In the genomic region with DNA sequence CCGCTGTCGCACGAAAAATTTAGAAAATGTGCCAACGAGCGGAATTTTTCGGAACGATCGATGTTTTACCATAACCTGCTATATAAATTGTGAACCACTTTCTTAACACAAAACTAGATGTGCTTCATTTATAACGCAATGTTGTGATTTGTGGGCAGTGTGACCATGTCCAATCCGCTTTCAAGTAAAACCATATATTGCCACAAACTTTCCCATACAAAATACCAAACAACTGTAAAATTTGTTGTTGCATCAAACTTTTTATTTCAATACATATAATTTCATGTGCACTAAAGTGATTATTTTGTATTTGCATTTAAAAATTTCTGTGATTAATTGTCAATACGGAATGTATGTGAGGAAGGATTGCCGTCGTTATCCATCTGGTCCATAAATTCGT, we compare ENCODE assay signal across 1 fruit fly cellular context.
A peak's percentile ranks its signal among the peaks of the same experiment; 100 is the strongest.
TF ChIP-seq lines count a peak whose summit lies in the region.

No protein-coding gene starts in this region.

TF ChIP-seq in whole organism, embryonic, 481 proteins besides CTCF, POLR2A, EP300 and RAD21 (continued from another document):
- TF ChIP-seq unc-4 (GFP tag; IDR thresholded peaks at IDR 0.05; lab: Robert Waterston, UW; ENCODE audit: partially characterized antibody) (0 out of 2 replicates have a peak, but pooled peaks have one; percentile 36), vnd (GFP tag; IDR thresholded peaks at IDR 0.05; lab: Robert Waterston, UW; ENCODE audit: partially characterized antibody) (no peak), Scr (GFP tag; IDR thresholded peaks at IDR 0.05; lab: Robert Waterston, UW; ENCODE audit: partially characterized antibody) (0 out of 2 replicates have a peak, but pooled peaks have one; percentile 24), Awh (GFP tag; IDR thresholded peaks at IDR 0.05; lab: Robert Waterston, UW) (no peak), CG8290 (GFP tag; optimal IDR thresholded peaks at IDR 0.05; lab: Kevin White, UChicago) (no peak), CG8290 (tag; optimal IDR thresholded peaks at IDR 0.05; lab: Kevin White, UChicago) (peak in 1 of 2 experiments; percentile 14), Oaz (GFP tag; IDR thresholded peaks at IDR 0.05; lab: Robert Waterston, UW) (no peak), pzg (GFP tag; optimal IDR thresholded peaks at IDR 0.05; lab: Kevin White, UChicago) (peak; percentile 23), stwl (tag; optimal IDR thresholded peaks at IDR 0.05; lab: Kevin White, UChicago) (peak; percentile 100), Doc3 (GFP tag; IDR thresholded peaks at IDR 0.05; lab: Robert Waterston, UW; ENCODE audit: partially characterized antibody) (0 out of 3 replicates have a peak, but pooled peaks have one; percentile 41), CG1233 (GFP tag; optimal IDR thresholded peaks at IDR 0.05; lab: Kevin White, UChicago) (no peak), sob (GFP tag; IDR thresholded peaks at IDR 0.05; lab: Robert Waterston, UW) (no peak), YL-1 (GFP tag; optimal IDR thresholded peaks at IDR 0.05; lab: Kevin White, UChicago) (no peak), esg (GFP tag; conservative IDR thresholded peaks at IDR 0.05; lab: Robert Waterston, UW) (no peak), Abd-B (GFP tag; optimal IDR thresholded peaks at IDR 0.05; lab: Kevin White, UChicago) (no peak), gcm2 (GFP tag; optimal IDR thresholded peaks at IDR 0.05; lab: Kevin White, UChicago) (no peak), sr (GFP tag; IDR thresholded peaks at IDR 0.05; lab: Robert Waterston, UW) (no peak), CG10274 (GFP tag; optimal IDR thresholded peaks at IDR 0.05; lab: Kevin White, UChicago) (no peak), Ets97D (GFP tag; optimal IDR thresholded peaks at IDR 0.05; lab: Kevin White, UChicago) (peak; percentile 2), CG14860 (GFP tag; IDR thresholded peaks at IDR 0.05; lab: Robert Waterston, UW; ENCODE audit: partially characterized antibody) (0 out of 3 replicates have a peak, but pooled peaks have one; percentile 22), gfzf (GFP tag; optimal IDR thresholded peaks at IDR 0.05; lab: Kevin White, UChicago) (peak; percentile 71), CG30431 (GFP tag; optimal IDR thresholded peaks at IDR 0.05; lab: Kevin White, UChicago) (no peak), sens (GFP tag; lab: Kevin White, UChicago) (peak; percentile 86)
